Worm (Caenorhabditis elegans) whole organism, midembryonic: ENCODE data around the gene T06E8.2.

Experiments
- T22C8.4 ChIP-seq: fragments of 200-800 bp; sonication (Bioruptor generic); IDR thresholded peaks from 2 replicates; pipeline ENCODE4 v1.3.6; 2022; ENCODE audit warnings: missing genetic modification characterization, missing compliant biosample characterization
- cog-1 ChIP-seq: sonication (generic microtip); optimal IDR thresholded peaks from 2 replicates; lab custom pipeline; 2016; ENCODE audit warnings: missing genetic modification characterization, missing compliant biosample characterization
- flt-1 ChIP-seq: fragments of 200-800 bp; sonication (Bioruptor generic); IDR thresholded peaks from 2 replicates; pipeline ENCODE4 v1.3.6; 2022; ENCODE audit warnings: missing genetic modification characterization, missing compliant biosample characterization
- klf-2 ChIP-seq: fragments of 200-800 bp; sonication (Bioruptor generic); conservative IDR thresholded peaks from 2 replicates; pipeline ENCODE4 v1.3.6; 2022; ENCODE audit warnings: missing genetic modification reagents, missing genetic modification characterization, missing compliant biosample characterization
- med-1 ChIP-seq: sonication (generic microtip); optimal IDR thresholded peaks from 2 replicates; lab custom pipeline; 2017; ENCODE audit warnings: missing genetic modification characterization, mild to moderate bottlenecking, missing compliant biosample characterization, antibody characterized with exemption, missing genetic modification reagents; ENCODE audit not compliant: insufficient read depth
- ref-1 ChIP-seq: fragments of 200-800 bp; sonication (Bioruptor generic); conservative IDR thresholded peaks from 2 replicates; pipeline ENCODE4 v1.3.6; 2022; ENCODE audit warnings: missing genetic modification reagents, missing genetic modification characterization, missing compliant biosample characterization
- tab-1 ChIP-seq: fragments of 200-800 bp; sonication (Bioruptor generic); IDR thresholded peaks from 2 replicates; pipeline ENCODE4 v1.3.6; 2022; ENCODE audit warnings: missing genetic modification characterization, missing compliant biosample characterization
- ztf-23 ChIP-seq: fragments of 200-800 bp; sonication (Bioruptor generic); IDR thresholded peaks from 2 replicates; pipeline ENCODE4 v1.3.6; 2022; ENCODE audit warnings: missing genetic modification reagents, missing genetic modification characterization, missing compliant biosample characterization
- ztf-29 ChIP-seq: fragments of 200-800 bp; sonication (Bioruptor generic); IDR thresholded peaks from 2 replicates; pipeline ENCODE4 v1.3.6; 2022; ENCODE audit warnings: missing genetic modification reagents, missing genetic modification characterization, missing compliant biosample characterization

The T06E8.2 gene

DNA sequence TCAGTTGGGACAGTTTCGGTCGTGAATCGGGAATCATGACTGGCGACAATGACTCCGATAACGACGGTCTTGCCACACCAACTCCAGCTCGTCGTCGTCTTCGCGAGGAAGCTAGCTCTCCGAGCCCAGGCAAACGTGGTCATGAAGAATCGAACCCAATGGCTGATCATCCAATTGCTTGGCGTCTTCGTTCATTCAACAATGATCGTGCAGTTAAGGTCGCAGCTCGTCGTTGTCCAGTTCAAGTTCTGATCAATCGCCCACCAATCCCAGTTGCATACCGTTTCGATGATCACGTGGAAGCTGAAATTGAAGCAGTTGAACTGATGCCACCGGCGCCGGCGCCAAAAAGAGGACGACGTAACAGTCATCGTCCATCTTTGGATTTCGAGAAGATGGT lies 11.0 kb upstream of the T06E8.2 start:
- TF ChIP-seq ztf-29 (GFP tag; lab: Robert Waterston, UW) (no peak), ref-1 (no peak), med-1 (no peak), T22C8.4 (GFP tag; lab: Robert Waterston, UW) (no peak), flt-1 (GFP tag; lab: Robert Waterston, UW) (no peak), ztf-23 (GFP tag; lab: Robert Waterston, UW) (no peak), cog-1 (no peak), klf-2 (no peak), tab-1 (GFP tag; lab: Robert Waterston, UW) (no peak)

DNA sequence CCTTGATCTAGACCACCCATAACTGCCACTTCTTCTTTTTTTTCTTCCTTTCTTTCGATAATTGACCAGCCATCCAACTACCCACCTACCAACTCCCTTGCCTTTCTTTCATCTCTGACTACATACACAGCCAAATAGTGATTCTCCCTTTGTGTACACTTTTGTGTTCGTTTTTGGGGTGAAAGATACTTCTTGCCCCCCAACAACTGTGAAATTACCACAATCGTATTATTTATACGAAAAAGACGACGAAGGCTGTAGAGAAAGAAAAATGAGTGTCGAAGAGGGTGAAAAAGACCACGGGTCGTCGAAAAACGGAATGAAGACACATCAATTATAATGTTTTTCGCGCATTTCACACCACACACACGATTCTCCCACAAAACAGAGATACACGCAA lies 10.3 kb upstream of the T06E8.2 start:
- TF ChIP-seq ref-1 (no peak), tab-1 (GFP tag; lab: Robert Waterston, UW) (no peak), cog-1 (no peak), ztf-29 (GFP tag; lab: Robert Waterston, UW) (no peak), T22C8.4 (GFP tag; lab: Robert Waterston, UW) (no peak), klf-2 (no peak), med-1 (no peak), ztf-23 (GFP tag; lab: Robert Waterston, UW) (no peak), flt-1 (GFP tag; lab: Robert Waterston, UW) (no peak)

DNA sequence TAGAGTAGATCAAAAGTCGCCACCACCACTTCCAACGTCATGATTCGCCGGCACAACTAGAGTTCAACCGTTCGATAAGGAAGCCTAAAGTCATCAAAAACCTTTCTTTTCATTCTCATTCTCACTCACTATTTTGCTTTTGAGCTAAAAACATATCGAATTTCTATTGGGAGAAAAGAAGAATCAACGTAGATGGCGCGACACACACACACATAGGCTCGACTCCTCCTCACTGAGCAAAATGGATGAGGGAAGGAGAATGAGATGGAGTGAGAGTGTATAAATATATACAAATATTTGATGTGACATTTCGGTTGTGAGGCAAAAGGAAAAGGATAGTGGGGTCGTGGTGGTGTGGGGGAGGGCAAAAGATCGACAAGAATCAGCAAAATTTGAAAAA lies 8.5 kb upstream of the T06E8.2 start:
- TF ChIP-seq T22C8.4 (GFP tag; lab: Robert Waterston, UW): no peak
- no peak for TF ChIP-seq flt-1 (GFP tag; lab: Robert Waterston, UW)
- no peak for TF ChIP-seq ztf-29 (GFP tag; lab: Robert Waterston, UW)
- no peak for TF ChIP-seq klf-2
- no peak for TF ChIP-seq med-1
- no peak for TF ChIP-seq ref-1
- TF ChIP-seq ztf-23 (GFP tag; lab: Robert Waterston, UW): no peak
- TF ChIP-seq cog-1: no peak
- TF ChIP-seq tab-1 (GFP tag; lab: Robert Waterston, UW): no peak

- no peak for TF ChIP-seq ref-1
- no peak for TF ChIP-seq ztf-23 (GFP tag; lab: Robert Waterston, UW)
- TF ChIP-seq med-1: no peak
- TF ChIP-seq T22C8.4 (GFP tag; lab: Robert Waterston, UW): no peak
These were observed 7.1 kb upstream of the T06E8.2 start, which contains the start of gene T06E8.8 for ce11 chrV:10043234-10043796. Gene T06E8.8 (plus strand): TSS chrV:10043746.

ce11 chrV:10042254-10042653 lies 6.0 kb upstream of the T06E8.2 start:
- TF ChIP-seq ztf-23 (GFP tag; lab: Robert Waterston, UW) (no peak), ztf-29 (GFP tag; lab: Robert Waterston, UW) (no peak), cog-1 (peak; percentile 63), ref-1 (no peak), flt-1 (GFP tag; lab: Robert Waterston, UW) (0 out of 2 replicates have a peak, but pooled peaks have one; percentile 34), tab-1 (GFP tag; lab: Robert Waterston, UW) (no peak), klf-2 (no peak), T22C8.4 (GFP tag; lab: Robert Waterston, UW) (peak; percentile 50; the same call in 1 of the 2 replicates)

ce11 chrV:10041484-10041883 lies 5.3 kb upstream of the T06E8.2 start:
- TF ChIP-seq med-1 (no peak), ztf-29 (GFP tag; lab: Robert Waterston, UW) (no peak), ztf-23 (GFP tag; lab: Robert Waterston, UW) (no peak), klf-2 (no peak), T22C8.4 (GFP tag; lab: Robert Waterston, UW) (no peak), tab-1 (GFP tag; lab: Robert Waterston, UW) (no peak), flt-1 (GFP tag; lab: Robert Waterston, UW) (no peak), ref-1 (no peak), cog-1 (no peak)

DNA sequence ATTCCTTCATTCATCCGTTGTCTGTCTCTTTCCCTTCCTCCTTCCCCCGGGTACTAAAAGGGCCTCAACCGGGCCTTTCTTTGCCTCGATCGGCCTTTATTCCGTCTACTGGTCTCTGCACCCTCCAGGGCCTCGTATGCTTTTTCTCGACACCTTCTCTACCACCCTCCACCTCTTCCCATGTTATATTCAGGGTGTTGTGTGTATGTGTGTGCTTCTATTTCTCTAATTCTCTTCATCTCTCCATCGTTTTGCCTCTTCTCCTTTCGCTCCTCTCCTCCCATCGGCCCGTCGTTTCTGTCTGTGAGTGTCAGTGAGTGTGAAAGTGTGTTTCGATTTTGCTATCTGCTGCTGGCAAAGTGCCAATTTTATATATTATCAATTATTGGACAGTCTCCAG lies 3.6 kb upstream of the T06E8.2 start:
- TF ChIP-seq ztf-29 (GFP tag; lab: Robert Waterston, UW) (no peak), ztf-23 (GFP tag; lab: Robert Waterston, UW) (peak; percentile 60; the same call in 1 of the 2 replicates), cog-1 (peak; percentile 29), ref-1 (no peak), T22C8.4 (GFP tag; lab: Robert Waterston, UW) (no peak), tab-1 (GFP tag; lab: Robert Waterston, UW) (0 out of 2 replicates have a peak, but pooled peaks have one; percentile 52), klf-2 (no peak), med-1 (no peak), flt-1 (GFP tag; lab: Robert Waterston, UW) (0 out of 2 replicates have a peak, but pooled peaks have one; percentile 61)

DNA sequence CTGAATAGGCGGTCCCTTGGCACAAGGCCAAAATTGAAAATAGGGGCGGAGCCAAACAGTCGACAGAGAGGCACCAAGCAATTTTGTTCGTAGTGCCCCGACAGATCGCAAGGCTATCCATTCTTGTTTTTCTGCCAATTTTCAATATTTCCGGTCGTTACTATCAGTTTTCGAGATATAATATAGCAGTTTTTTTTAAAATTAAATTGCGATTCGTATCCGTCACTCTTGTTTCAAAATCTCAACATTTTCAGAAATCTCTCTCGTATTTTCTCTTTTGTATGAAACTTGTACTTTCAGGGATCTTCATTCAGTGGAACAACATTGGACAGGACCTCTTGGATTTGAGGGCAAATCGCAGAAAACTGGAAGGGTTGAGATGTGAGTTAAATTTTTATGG lies 827 bp upstream of the T06E8.2 start, which contains the start of gene F57A8.1:
Gene F57A8.1 (plus strand): TSS at position 301 of the 400 bp plus-strand sequence.
- TF ChIP-seq T22C8.4 (GFP tag; lab: Robert Waterston, UW) (no peak), tab-1 (GFP tag; lab: Robert Waterston, UW) (no peak), cog-1 (no peak), ref-1 (no peak), klf-2 (no peak), ztf-29 (GFP tag; lab: Robert Waterston, UW) (no peak), flt-1 (GFP tag; lab: Robert Waterston, UW) (no peak), ztf-23 (GFP tag; lab: Robert Waterston, UW) (no peak), med-1 (no peak)

ce11 chrV:10035586-10035985 lies 627 bp downstream of the T06E8.2 start:
- no peak for TF ChIP-seq cog-1
- TF ChIP-seq T22C8.4 (GFP tag; lab: Robert Waterston, UW): no peak
- no peak for TF ChIP-seq ztf-29 (GFP tag; lab: Robert Waterston, UW)
- TF ChIP-seq tab-1 (GFP tag; lab: Robert Waterston, UW): no peak
- no peak for TF ChIP-seq ref-1
- no peak for TF ChIP-seq klf-2
- no peak for TF ChIP-seq med-1

- TF ChIP-seq ztf-23 (GFP tag; lab: Robert Waterston, UW) (0 out of 2 replicates have a peak, but pooled peaks have one; percentile 29), klf-2 (no peak)
These were observed 4.6 kb downstream of the T06E8.2 start for ce11 chrV:10031384-10032171.
